Fruit fly (Drosophila melanogaster): Measurements from ENCODE around the gene Dhfr.

Dhfr gene

DNA sequence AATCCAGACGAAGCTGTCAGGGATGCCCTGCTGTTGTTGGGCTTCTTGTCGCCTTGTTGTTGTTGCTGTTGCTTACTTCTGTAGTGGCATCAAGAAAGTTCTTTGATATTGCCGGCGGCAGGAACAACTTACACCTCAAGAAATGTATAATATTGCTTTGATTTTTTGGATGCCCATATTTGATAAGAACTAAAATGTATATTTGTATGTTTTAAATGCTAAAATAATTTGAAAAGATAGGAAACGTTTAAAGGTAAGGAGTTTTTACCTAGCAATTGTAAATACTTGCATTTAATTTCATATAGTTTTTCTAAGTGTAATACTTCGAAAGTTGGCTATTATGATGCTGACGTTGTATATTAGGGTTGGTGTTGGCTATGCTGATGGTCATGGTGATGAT, 29.2 kb downstream of the Dhfr start (continued):
- TF ChIP-seq CG7556 (GFP tag; optimal IDR thresholded peaks at IDR 0.05) (peak; percentile 43), her (GFP tag; optimal IDR thresholded peaks at IDR 0.05) (no peak), CG1529 (GFP tag; optimal IDR thresholded peaks at IDR 0.05) (peak; percentile 5), wor (GFP tag; IDR thresholded peaks at IDR 0.05) (no peak), CG11696 (GFP tag; IDR thresholded peaks at IDR 0.05) (no peak), vnd (GFP tag; IDR thresholded peaks at IDR 0.05; ENCODE audit: partially characterized antibody) (no peak), grn (GFP tag; optimal IDR thresholded peaks at IDR 0.05) (no peak), CG6689 (GFP tag; IDR thresholded peaks at IDR 0.05) (no peak), CG13775 (GFP tag; optimal IDR thresholded peaks at IDR 0.05) (peak; percentile 11), lilli (GFP tag; optimal IDR thresholded peaks at IDR 0.05) (no peak), h (optimal IDR thresholded peaks at IDR 0.05) (no peak), CG42726 (GFP tag; IDR thresholded peaks at IDR 0.05; ENCODE audit: partially characterized antibody) (no peak), Xrp1 (GFP tag; IDR thresholded peaks at IDR 0.05) (peak; percentile 49; the same call in 1 of the 2 replicates), lmd (GFP tag; IDR thresholded peaks at IDR 0.05) (no peak), CG18476 (GFP tag; optimal IDR thresholded peaks at IDR 0.05) (no peak), NfI (GFP tag; optimal IDR thresholded peaks at IDR 0.05) (no peak), prd (optimal IDR thresholded peaks at IDR 0.05) (no peak), prd (GFP tag; IDR thresholded peaks at IDR 0.05) (no peak), Kr (GFP tag; optimal IDR thresholded peaks at IDR 0.05) (no peak), sens-2 (GFP tag; IDR thresholded peaks at IDR 0.05) (no peak), Dek (tag; optimal IDR thresholded peaks at IDR 0.05) (no peak), Mrtf (GFP tag; IDR thresholded peaks at IDR 0.05) (no peak), Dad (GFP tag; optimal IDR thresholded peaks at IDR 0.05) (no peak), trem (tag; optimal IDR thresholded peaks at IDR 0.05) (peak; percentile 2), Elba2 (GFP tag; optimal IDR thresholded peaks at IDR 0.05) (no peak), row (GFP tag; IDR thresholded peaks at IDR 0.05) (peak; percentile 54; the same call in 2 of the 3 replicates), hth (optimal IDR thresholded peaks at IDR 0.05) (no peak), gcm2 (GFP tag; optimal IDR thresholded peaks at IDR 0.05) (no peak), CG2199 (GFP tag; IDR thresholded peaks at IDR 0.05) (no peak), fd3F (GFP tag; optimal IDR thresholded peaks at IDR 0.05) (no peak), pnt (GFP tag; optimal IDR thresholded peaks at IDR 0.05) (no peak), CG8290 (GFP tag; optimal IDR thresholded peaks at IDR 0.05) (no peak), CG8290 (tag; optimal IDR thresholded peaks at IDR 0.05) (no peak), CG1832 (GFP tag; optimal IDR thresholded peaks at IDR 0.05) (no peak), br (optimal IDR thresholded peaks at IDR 0.05) (no peak), CG11398 (GFP tag; optimal IDR thresholded peaks at IDR 0.05) (no peak), gcm (GFP tag; optimal IDR thresholded peaks at IDR 0.05) (peak; percentile 13), Usf (GFP tag; optimal IDR thresholded peaks at IDR 0.05) (no peak), tgo (GFP tag; IDR thresholded peaks at IDR 0.05) (0 out of 3 replicates have a peak, but pooled peaks have one; percentile 19), vfl (GFP tag; optimal IDR thresholded peaks at IDR 0.05) (no peak), Sox100B (GFP tag; optimal IDR thresholded peaks at IDR 0.05) (peak; percentile 37), CG11504 (tag; optimal IDR thresholded peaks at IDR 0.05) (peak; percentile 75), ssp (GFP tag; IDR thresholded peaks at IDR 0.05) (no peak), CG5953 (GFP tag; IDR thresholded peaks at IDR 0.05) (no peak), pan (optimal IDR thresholded peaks at IDR 0.05) (no peak), pan (GFP tag; optimal IDR thresholded peaks at IDR 0.05 in 1 of 2, IDR thresholded peaks at IDR 0.05 in 1 of 2) (peak in 1 of 2 experiments; percentile 45), CG1602 (GFP tag; optimal IDR thresholded peaks at IDR 0.05) (no peak), CG15601 (tag; optimal IDR thresholded peaks at IDR 0.05) (peak; percentile 36), MTF-1 (GFP tag; optimal IDR thresholded peaks at IDR 0.05; ENCODE audit: borderline replicate concordance) (no peak), pb (GFP tag; optimal IDR thresholded peaks at IDR 0.05) (no peak), Fer3 (tag; optimal IDR thresholded peaks at IDR 0.05) (peak; percentile 45), CG1647 (GFP tag; optimal IDR thresholded peaks at IDR 0.05) (no peak), CG33557 (GFP tag; optimal IDR thresholded peaks at IDR 0.05) (no peak), chn (GFP tag; optimal IDR thresholded peaks at IDR 0.05) (no peak)
